Fruit fly (Drosophila melanogaster): ENCODE data around the gene CG43679.

- no peak for TF ChIP-seq esn (GFP tag; optimal IDR thresholded peaks at IDR 0.05)
- TF ChIP-seq CG10669 (GFP tag; optimal IDR thresholded peaks at IDR 0.05): no peak
- TF ChIP-seq Hr39 (GFP tag; optimal IDR thresholded peaks at IDR 0.05): no peak
- no peak for TF ChIP-seq Sox14 (GFP tag; optimal IDR thresholded peaks at IDR 0.05)
- no peak for TF ChIP-seq CG6276 (GFP tag; optimal IDR thresholded peaks at IDR 0.05)
- TF ChIP-seq net (GFP tag; optimal IDR thresholded peaks at IDR 0.05): no peak
- no peak for TF ChIP-seq CG16779 (tag; optimal IDR thresholded peaks at IDR 0.05)
- no peak for TF ChIP-seq Smox (GFP tag; optimal IDR thresholded peaks at IDR 0.05)
- TF ChIP-seq Gug (GFP tag; IDR thresholded peaks at IDR 0.05): no peak
Measured at dm6 chr3L:15072149-15072548, 20.9 kb upstream of the CG43679 start.

Measured in whole organism, prepupa.